Fruit fly (Drosophila melanogaster) whole organism, embryonic: ENCODE data around the gene S6KL.

Experiments
- ATbp ChIP-seq: fragments of 200-800 bp; sonication (Bioruptor generic); optimal IDR thresholded peaks from 2 replicates; lab custom pipeline; 2017; ENCODE audit warnings: missing biosample characterization, mild to moderate bottlenecking, missing genetic modification characterization, missing genetic modification reagents
- Antp ChIP-seq: fragments of 200-800 bp; sonication (Bioruptor generic); optimal IDR thresholded peaks from 3 replicates; lab custom pipeline; 2016; ENCODE audit warnings: missing biosample characterization, missing genetic modification characterization
- B-H1 ChIP-seq: fragments of 200-800 bp; sonication (Bioruptor generic); IDR thresholded peaks from 3 replicates; pipeline ENCODE4 v1.3.6; 2022; ENCODE audit warnings: missing biosample characterization, missing genetic modification characterization
- CG1024 ChIP-seq: fragments of 200-800 bp; sonication (Bioruptor generic); IDR thresholded peaks from 2 replicates; pipeline ENCODE4 v1.3.6; 2022; ENCODE audit warnings: missing biosample characterization, missing genetic modification characterization
- CG11696 ChIP-seq: fragments of 200-800 bp; sonication (Bioruptor generic); IDR thresholded peaks from 2 replicates; pipeline ENCODE4 v1.3.6; 2022; ENCODE audit warnings: missing biosample characterization, missing genetic modification characterization
- CG1233 ChIP-seq: fragments of 200-800 bp; sonication (Bioruptor generic); optimal IDR thresholded peaks from 4 replicates; lab custom pipeline; 2018; ENCODE audit warnings: missing biosample characterization, mild to moderate bottlenecking, missing genetic modification characterization
- CG15479 ChIP-seq: fragments of 200-800 bp; sonication (Bioruptor generic); optimal IDR thresholded peaks from 3 replicates; lab custom pipeline; 2019; ENCODE audit warnings: missing biosample characterization, mild to moderate bottlenecking, missing genetic modification characterization, moderate library complexity
- CG17186 ChIP-seq: fragments of 200-800 bp; sonication (Bioruptor generic); optimal IDR thresholded peaks from 3 replicates; lab custom pipeline; 2017; ENCODE audit warnings: missing biosample characterization, missing genetic modification reagents, missing genetic modification characterization
- CG1792 ChIP-seq: fragments of 200-800 bp; sonication (Bioruptor generic); optimal IDR thresholded peaks from 2 replicates; lab custom pipeline; 2016; ENCODE audit warnings: missing biosample characterization, missing genetic modification characterization
- CG18262 ChIP-seq: fragments of 200-800 bp; optimal IDR thresholded peaks from 3 replicates; lab custom pipeline; 2019; ENCODE audit warnings: missing biosample characterization, mild to moderate bottlenecking, missing genetic modification characterization, moderate library complexity
- CG2116 ChIP-seq: fragments of 200-800 bp; sonication (Bioruptor generic); optimal IDR thresholded peaks from 3 replicates; lab custom pipeline; 2018; ENCODE audit warnings: missing biosample characterization, mild to moderate bottlenecking, missing genetic modification characterization
- CG34376 ChIP-seq: fragments of 200-800 bp; sonication (Bioruptor generic); optimal IDR thresholded peaks from 2 replicates; lab custom pipeline; 2018; ENCODE audit warnings: missing biosample characterization, mild to moderate bottlenecking, missing genetic modification characterization
- CG4730 ChIP-seq: fragments of 200-800 bp; sonication (Bioruptor generic); IDR thresholded peaks from 2 replicates; pipeline ENCODE4 v1.3.6; 2022; ENCODE audit warnings: missing biosample characterization, missing genetic modification characterization
- CG6254 ChIP-seq: fragments of 200-800 bp; sonication (Bioruptor generic); optimal IDR thresholded peaks from 3 replicates; lab custom pipeline; 2017; ENCODE audit warnings: mild to moderate bottlenecking, missing biosample characterization, missing genetic modification reagents, missing genetic modification characterization
- CG9817 ChIP-seq: fragments of 200-800 bp; sonication (Bioruptor generic); optimal IDR thresholded peaks from 2 replicates; lab custom pipeline; 2018; ENCODE audit warnings: missing biosample characterization, mild to moderate bottlenecking, missing genetic modification characterization, moderate library complexity
- CHES-1-like ChIP-seq: fragments of 200-800 bp; sonication (Bioruptor generic); optimal IDR thresholded peaks from 2 replicates; lab custom pipeline; 2016; ENCODE audit warnings: missing biosample characterization, missing genetic modification characterization
- D19B ChIP-seq: fragments of 200-800 bp; sonication (Bioruptor generic); optimal IDR thresholded peaks from 2 replicates; lab custom pipeline; 2017; ENCODE audit warnings: missing biosample characterization, mild to moderate bottlenecking, missing genetic modification characterization
- Dfd ChIP-seq, 2 experiments: fragments of >200 bp; optimal IDR thresholded peaks; 2 replicates each; lab custom pipeline; 2017; ENCODE audit warnings: missing biosample characterization in 2 of 2, missing genetic modification characterization in 2 of 2
- Doc2 ChIP-seq: fragments of 200-800 bp; sonication (Bioruptor generic); IDR thresholded peaks from 2 replicates; pipeline ENCODE4 v1.3.6; 2022; ENCODE audit warnings: missing biosample characterization, missing genetic modification characterization
- ERR ChIP-seq: fragments of 200-800 bp; sonication (Bioruptor generic); optimal IDR thresholded peaks from 2 replicates; lab custom pipeline; 2016; ENCODE audit warnings: missing biosample characterization, missing genetic modification characterization
- Eip74EF ChIP-seq, 2 experiments: fragments of 200-800 bp in 1 of 2; fragments of >200 bp in 1 of 2; sonication (Bioruptor generic) in 1 of 2; optimal IDR thresholded peaks; 2 replicates each; lab custom pipeline; 2017 to 2019; ENCODE audit warnings: missing biosample characterization in 2 of 2, missing genetic modification characterization in 2 of 2, mild to moderate bottlenecking in 1 of 2, moderate library complexity in 1 of 2
- Ets97D ChIP-seq: fragments of 200-800 bp; sonication (Bioruptor generic); optimal IDR thresholded peaks from 3 replicates; lab custom pipeline; 2016; ENCODE audit warnings: missing biosample characterization, missing genetic modification characterization
- Hey ChIP-seq: fragments of 200-800 bp; sonication (Bioruptor generic); optimal IDR thresholded peaks from 3 replicates; lab custom pipeline; 2018; ENCODE audit warnings: missing biosample characterization, mild to moderate bottlenecking, missing genetic modification characterization
- Kr ChIP-seq: fragments of 200-800 bp; sonication (Bioruptor generic); optimal IDR thresholded peaks from 2 replicates; lab custom pipeline; 2017; ENCODE audit warnings: missing biosample characterization, mild to moderate bottlenecking, missing genetic modification characterization
- Lpt ChIP-seq: fragments of >200 bp; optimal IDR thresholded peaks from 2 replicates; lab custom pipeline; 2018; ENCODE audit warnings: missing biosample characterization, missing genetic modification characterization
- MESR4 ChIP-seq: fragments of 200-800 bp; sonication (Bioruptor generic); optimal IDR thresholded peaks from 2 replicates; lab custom pipeline; 2018; ENCODE audit warnings: missing biosample characterization, mild to moderate bottlenecking, missing genetic modification characterization, moderate library complexity
- Myb ChIP-seq: fragments of 200-800 bp; sonication (Bioruptor generic); optimal IDR thresholded peaks from 2 replicates; lab custom pipeline; 2016; ENCODE audit warnings: missing biosample characterization, missing genetic modification characterization
- Neu2 ChIP-seq: fragments of 200-800 bp; sonication (Bioruptor generic); optimal IDR thresholded peaks from 3 replicates; lab custom pipeline; 2016; ENCODE audit warnings: missing biosample characterization, missing genetic modification characterization, borderline replicate concordance
- Xbp1 ChIP-seq: fragments of 200-800 bp; sonication (Bioruptor generic); optimal IDR thresholded peaks from 3 replicates; lab custom pipeline; 2016; ENCODE audit warnings: missing biosample characterization, mild to moderate bottlenecking, missing genetic modification characterization
- al ChIP-seq: fragments of 200-800 bp; sonication (Bioruptor generic); IDR thresholded peaks from 2 replicates; pipeline ENCODE4 v1.3.6; 2022; ENCODE audit warnings: missing biosample characterization, missing genetic modification characterization
- az2 ChIP-seq: fragments of 200-800 bp; sonication (Bioruptor generic); optimal IDR thresholded peaks from 3 replicates; lab custom pipeline; 2016; ENCODE audit warnings: missing biosample characterization, missing genetic modification characterization
- bab2 ChIP-seq: fragments of 200-800 bp; sonication (Bioruptor generic); optimal IDR thresholded peaks from 2 replicates; lab custom pipeline; 2016; ENCODE audit warnings: missing biosample characterization, missing genetic modification characterization
- caup ChIP-seq: fragments of 200-800 bp; sonication (Bioruptor generic); optimal IDR thresholded peaks from 3 replicates; lab custom pipeline; 2017; ENCODE audit warnings: missing biosample characterization, mild to moderate bottlenecking, missing genetic modification characterization, moderate library complexity; ENCODE audit not compliant: severe bottlenecking
- disco-r ChIP-seq: fragments of 200-800 bp; sonication (Bioruptor generic); optimal IDR thresholded peaks from 2 replicates; lab custom pipeline; 2016; ENCODE audit warnings: missing biosample characterization, missing genetic modification characterization
- emc ChIP-seq: fragments of 200-800 bp; sonication (Bioruptor generic); optimal IDR thresholded peaks from 2 replicates; lab custom pipeline; 2016; ENCODE audit warnings: missing biosample characterization, missing genetic modification characterization
- esg ChIP-seq: fragments of 200-800 bp; sonication (Bioruptor generic); conservative IDR thresholded peaks from 2 replicates; pipeline ENCODE4 v1.3.6; 2022; ENCODE audit warnings: missing biosample characterization, missing genetic modification characterization
- fd64A ChIP-seq: fragments of 200-800 bp; sonication (Bioruptor generic); optimal IDR thresholded peaks from 3 replicates; lab custom pipeline; 2018; ENCODE audit warnings: missing biosample characterization, mild to moderate bottlenecking, missing genetic modification characterization
- hb ChIP-seq: fragments of 200-800 bp; sonication (Bioruptor generic); IDR thresholded peaks from 3 replicates; pipeline ENCODE4 v1.3.6; 2022; ENCODE audit warnings: missing biosample characterization, missing genetic modification characterization; ENCODE audit not compliant: partially characterized antibody
- hth ChIP-seq: fragments of >200 bp; optimal IDR thresholded peaks from 2 replicates; lab custom pipeline; 2017; ENCODE audit warnings: inconsistent platforms
- jumu ChIP-seq: fragments of 200-800 bp; sonication (Bioruptor generic); optimal IDR thresholded peaks from 3 replicates; lab custom pipeline; 2016; ENCODE audit warnings: missing biosample characterization, missing genetic modification characterization
- lmd ChIP-seq: fragments of 200-800 bp; sonication (Bioruptor generic); IDR thresholded peaks from 2 replicates; pipeline ENCODE4 v1.3.6; 2022; ENCODE audit warnings: missing biosample characterization, missing genetic modification characterization
- luna ChIP-seq: fragments of 200-800 bp; sonication (Bioruptor generic); optimal IDR thresholded peaks from 2 replicates; lab custom pipeline; 2016; ENCODE audit warnings: missing biosample characterization, missing genetic modification characterization
- oc ChIP-seq: fragments of 200-800 bp; sonication (Bioruptor generic); optimal IDR thresholded peaks from 2 replicates; lab custom pipeline; 2018; ENCODE audit warnings: missing biosample characterization, mild to moderate bottlenecking, missing genetic modification characterization, moderate library complexity
- pfk ChIP-seq: fragments of 200-800 bp; sonication (Bioruptor generic); optimal IDR thresholded peaks from 2 replicates; lab custom pipeline; 2018; ENCODE audit warnings: missing biosample characterization, mild to moderate bottlenecking, missing genetic modification characterization, moderate library complexity
- pnt ChIP-seq: fragments of 200-800 bp; sonication (Bioruptor generic); optimal IDR thresholded peaks from 3 replicates; lab custom pipeline; 2016; ENCODE audit warnings: missing biosample characterization, missing genetic modification characterization
- so ChIP-seq: fragments of 200-800 bp; sonication (Bioruptor generic); IDR thresholded peaks from 3 replicates; pipeline ENCODE4 v1.3.6; 2022; ENCODE audit warnings: missing biosample characterization, missing genetic modification characterization
- tgo ChIP-seq: fragments of 200-800 bp; sonication (Bioruptor generic); IDR thresholded peaks from 3 replicates; pipeline ENCODE4 v1.3.6; 2022; ENCODE audit warnings: missing biosample characterization, missing genetic modification characterization
- tin ChIP-seq: fragments of 200-800 bp; sonication (Bioruptor generic); optimal IDR thresholded peaks from 3 replicates; lab custom pipeline; 2016; ENCODE audit warnings: missing biosample characterization, missing genetic modification characterization
- wor ChIP-seq: fragments of 200-800 bp; sonication (Bioruptor generic); IDR thresholded peaks from 2 replicates; pipeline ENCODE4 v1.3.6; 2022; ENCODE audit warnings: missing biosample characterization, missing genetic modification characterization
- z ChIP-seq: fragments of 200-800 bp; sonication (Bioruptor generic); IDR thresholded peaks from 3 replicates; pipeline ENCODE4 v1.3.6; 2022; ENCODE audit warnings: missing biosample characterization, missing genetic modification characterization
- zen ChIP-seq: fragments of 200-800 bp; sonication (Bioruptor generic); optimal IDR thresholded peaks from 3 replicates; lab custom pipeline; 2018; ENCODE audit warnings: missing biosample characterization, mild to moderate bottlenecking, missing genetic modification characterization, moderate library complexity

The S6KL gene

DNA sequence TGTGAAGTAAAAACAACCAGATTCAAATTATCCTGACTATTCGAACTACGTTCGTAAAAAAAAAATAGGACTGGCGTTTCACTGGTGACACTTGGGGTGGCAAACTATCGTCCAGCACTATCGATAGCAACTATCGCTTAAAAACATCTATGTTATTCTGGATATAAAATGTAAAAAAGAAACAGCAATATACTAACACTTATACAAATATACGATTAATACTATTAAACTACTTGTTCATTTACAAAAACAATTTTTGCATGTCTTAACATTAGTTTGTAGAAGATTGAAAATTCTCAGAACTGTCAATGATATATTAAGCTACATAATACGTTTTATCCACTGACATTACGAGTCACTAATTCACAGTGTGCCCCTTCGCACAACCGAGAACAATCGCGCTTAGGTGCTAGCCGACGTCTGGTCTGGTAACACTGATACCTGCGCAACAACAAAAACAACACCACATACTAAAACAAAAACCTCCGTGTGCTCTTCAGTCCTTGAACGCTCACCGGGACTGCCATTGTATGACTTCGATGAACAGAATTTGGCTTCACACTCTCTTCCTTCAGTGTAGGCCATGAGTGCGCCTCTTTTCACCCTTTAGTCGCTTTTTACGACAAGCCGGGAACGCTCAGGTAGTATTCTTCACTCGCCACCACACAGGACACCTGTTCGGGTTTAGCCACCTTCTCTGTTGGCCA, 4.7 kb upstream of the S6KL start, which contains the start of gene CG18259 (continued):
- TF ChIP-seq CG1024: no peak
- no peak for TF ChIP-seq esg (GFP tag; lab: Robert Waterston, UW)
- TF ChIP-seq ERR (GFP tag; lab: Kevin White, UChicago): no peak
- peak; percentile 18 for TF ChIP-seq CG9817
- no peak for TF ChIP-seq pfk (GFP tag; lab: Kevin White, UChicago)
- TF ChIP-seq CG17186 (GFP tag; lab: Kevin White, UChicago): peak; percentile 31
- no peak for TF ChIP-seq CHES-1-like
- no peak for TF ChIP-seq lmd
- TF ChIP-seq z: no peak
- no peak for TF ChIP-seq jumu (GFP tag; lab: Kevin White, UChicago)
- no peak for TF ChIP-seq Doc2 (GFP tag; lab: Robert Waterston, UW)
- no peak for TF ChIP-seq Lpt (GFP tag; lab: Kevin White, UChicago)
- no peak for TF ChIP-seq pnt (GFP tag; lab: Kevin White, UChicago)
- TF ChIP-seq Myb: no peak
- TF ChIP-seq hth (lab: Kevin White, UChicago): no peak
- TF ChIP-seq hb (GFP tag; lab: Robert Waterston, UW): peak; percentile 77
- TF ChIP-seq CG1792 (GFP tag; lab: Kevin White, UChicago): no peak
- TF ChIP-seq az2 (GFP tag; lab: Kevin White, UChicago): no peak
- no peak for TF ChIP-seq B-H1 (GFP tag; lab: Robert Waterston, UW)
- no peak for TF ChIP-seq disco-r (GFP tag; lab: Kevin White, UChicago)
- TF ChIP-seq CG11696: no peak
- TF ChIP-seq Xbp1 (GFP tag; lab: Kevin White, UChicago): peak; percentile 6
- TF ChIP-seq caup (GFP tag; lab: Kevin White, UChicago): no peak
- TF ChIP-seq Hey: no peak
- no peak for TF ChIP-seq bab2
- no peak for TF ChIP-seq CG18262 (tag; lab: Kevin White, UChicago)
- TF ChIP-seq Dfd (GFP tag; optimal IDR thresholded peaks at IDR 0.05; lab: Kevin White, UChicago): peak in 1 of 2 experiments; percentile 59
- TF ChIP-seq Ets97D: peak; percentile 57
- no peak for TF ChIP-seq fd64A
- TF ChIP-seq ATbp: no peak
- TF ChIP-seq D19B (GFP tag; lab: Kevin White, UChicago): no peak
- TF ChIP-seq Neu2 (GFP tag; lab: Kevin White, UChicago): no peak
- TF ChIP-seq so: no peak
- TF ChIP-seq CG15479 (GFP tag; lab: Kevin White, UChicago): peak; percentile 9
- no peak for TF ChIP-seq CG4730 (GFP tag; lab: Robert Waterston, UW)
- peak; percentile 57 for TF ChIP-seq CG2116 (GFP tag; lab: Kevin White, UChicago)
- no peak for TF ChIP-seq CG1233 (GFP tag; lab: Kevin White, UChicago)
- TF ChIP-seq MESR4 (GFP tag; lab: Kevin White, UChicago): peak; percentile 54
- no peak for TF ChIP-seq Antp (GFP tag; lab: Kevin White, UChicago)
- no peak for TF ChIP-seq CG6254
- no peak for TF ChIP-seq luna (GFP tag; lab: Kevin White, UChicago)
- TF ChIP-seq Eip74EF (GFP tag; optimal IDR thresholded peaks at IDR 0.05; lab: Kevin White, UChicago): peak in 1 of 2 experiments; percentile 18
- no peak for TF ChIP-seq wor (GFP tag; lab: Robert Waterston, UW)
- no peak for TF ChIP-seq tin (GFP tag; lab: Kevin White, UChicago)
- TF ChIP-seq al (GFP tag; lab: Robert Waterston, UW): no peak
- no peak for TF ChIP-seq CG34376 (GFP tag; lab: Kevin White, UChicago)
- TF ChIP-seq Kr (GFP tag; lab: Kevin White, UChicago): no peak
- no peak for TF ChIP-seq oc (tag; lab: Kevin White, UChicago)
- no peak for TF ChIP-seq tgo (GFP tag; lab: Robert Waterston, UW)
- TF ChIP-seq zen: no peak
- TF ChIP-seq emc: no peak
